Comparison of ENCODE assay signal across 5 fruit fly cellular contexts in the genomic region with DNA sequence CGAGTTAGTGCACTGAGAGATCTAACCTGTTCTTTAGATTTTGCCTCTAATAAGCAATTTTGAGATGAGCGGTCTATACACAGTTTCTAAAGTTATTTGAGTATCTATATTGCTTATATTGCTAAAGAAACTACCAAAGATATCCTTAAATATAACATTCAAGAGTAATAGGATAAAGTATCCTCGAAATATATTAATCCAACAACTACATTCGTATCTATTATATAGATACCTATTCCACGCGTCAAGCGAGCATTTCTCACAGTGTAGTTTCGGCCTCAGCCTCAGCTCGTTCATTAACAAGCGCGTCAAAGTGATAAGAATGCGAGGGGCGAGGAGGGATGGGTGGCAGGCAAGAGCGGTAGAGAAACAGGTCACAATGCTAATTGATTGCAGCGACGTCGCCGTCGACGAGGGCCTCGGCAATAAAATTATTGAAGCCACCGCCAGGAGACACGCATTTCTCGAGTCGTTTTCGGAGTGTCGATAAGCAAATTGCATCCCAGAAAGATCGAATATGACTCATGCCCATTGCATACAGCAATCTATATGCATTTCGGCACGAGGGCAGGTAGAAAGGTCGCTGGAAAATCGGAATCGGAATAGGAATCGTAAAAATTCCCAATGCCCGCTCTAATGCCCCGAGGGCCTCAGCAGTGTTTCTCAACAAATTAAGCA.
A peak's percentile ranks its signal among the peaks of the same experiment; 100 is the strongest.
TF ChIP-seq lines count a peak whose summit lies in the region.

No protein-coding gene starts in this region.

TF ChIP-seq in whole organism, adult, 20 proteins besides CTCF, POLR2A, EP300 and RAD21 (continued from another document):
- peak; percentile 15 for TF ChIP-seq CG11617 (GFP tag; optimal IDR thresholded peaks at IDR 0.05; lab: Kevin White, UChicago)
- TF ChIP-seq pad (GFP tag; optimal IDR thresholded peaks at IDR 0.05; lab: Kevin White, UChicago): peak; percentile 1
- TF ChIP-seq CG7045 (GFP tag; optimal IDR thresholded peaks at IDR 0.05; lab: Kevin White, UChicago): peak; percentile 8
TF ChIP-seq in whole organism, adult: peak in this region for 10.

TF ChIP-seq in whole organism, embryonic, 481 proteins besides CTCF, POLR2A, EP300 and RAD21 (continued from another document and continues in another):
- no peak for TF ChIP-seq Sry-β (GFP tag; optimal IDR thresholded peaks at IDR 0.05; lab: Kevin White, UChicago)
- no peak for TF ChIP-seq sc (optimal IDR thresholded peaks at IDR 0.05; lab: Kevin White, UChicago)
- no peak for TF ChIP-seq sc (GFP tag; optimal IDR thresholded peaks at IDR 0.05; lab: Kevin White, UChicago)
- no peak for TF ChIP-seq Bdp1 (GFP tag; optimal IDR thresholded peaks at IDR 0.05; lab: Kevin White, UChicago)
- TF ChIP-seq CG7556 (GFP tag; optimal IDR thresholded peaks at IDR 0.05; lab: Kevin White, UChicago): peak; percentile 59
- no peak for TF ChIP-seq cg (GFP tag; optimal IDR thresholded peaks at IDR 0.05; lab: Kevin White, UChicago)
- no peak for TF ChIP-seq CG3995 (GFP tag; optimal IDR thresholded peaks at IDR 0.05; lab: Kevin White, UChicago)
- no peak for TF ChIP-seq CG4854 (GFP tag; optimal IDR thresholded peaks at IDR 0.05; lab: Kevin White, UChicago)
- TF ChIP-seq Stat92E (GFP tag; optimal IDR thresholded peaks at IDR 0.05; lab: Kevin White, UChicago): no peak
- TF ChIP-seq al (GFP tag; IDR thresholded peaks at IDR 0.05; lab: Robert Waterston, UW): no peak
- TF ChIP-seq CG8388 (GFP tag; optimal IDR thresholded peaks at IDR 0.05; lab: Kevin White, UChicago): peak; percentile 24
- no peak for TF ChIP-seq repo (GFP tag; optimal IDR thresholded peaks at IDR 0.05; lab: Kevin White, UChicago)
- no peak for TF ChIP-seq odd (GFP tag; optimal IDR thresholded peaks at IDR 0.05; lab: Kevin White, UChicago)
- TF ChIP-seq ranshi (GFP tag; IDR thresholded peaks at IDR 0.05; lab: Robert Waterston, UW): no peak
- peak; percentile 20 for TF ChIP-seq Hsf (GFP tag; optimal IDR thresholded peaks at IDR 0.05; lab: Kevin White, UChicago)
- no peak for TF ChIP-seq cas (GFP tag; IDR thresholded peaks at IDR 0.05; lab: Robert Waterston, UW)
- peak; percentile 64; the same call in 1 of the 3 replicates for TF ChIP-seq Mrtf (GFP tag; IDR thresholded peaks at IDR 0.05; lab: Robert Waterston, UW)
- no peak for TF ChIP-seq CG12104 (GFP tag; optimal IDR thresholded peaks at IDR 0.05; lab: Kevin White, UChicago)
- TF ChIP-seq CG1792 (GFP tag; optimal IDR thresholded peaks at IDR 0.05; lab: Kevin White, UChicago): peak; percentile 23
- TF ChIP-seq croc (GFP tag; conservative IDR thresholded peaks at IDR 0.05; lab: Robert Waterston, UW): peak; percentile 61
- TF ChIP-seq CHES-1-like (GFP tag; optimal IDR thresholded peaks at IDR 0.05; lab: Kevin White, UChicago): no peak
- TF ChIP-seq CG10209 (GFP tag; optimal IDR thresholded peaks at IDR 0.05; lab: Kevin White, UChicago): no peak
- no peak for TF ChIP-seq CG13894 (tag; optimal IDR thresholded peaks at IDR 0.05; lab: Kevin White, UChicago)
- peak; percentile 14 for TF ChIP-seq CG8281 (tag; optimal IDR thresholded peaks at IDR 0.05; lab: Kevin White, UChicago)
- no peak for TF ChIP-seq Usf (GFP tag; optimal IDR thresholded peaks at IDR 0.05; lab: Kevin White, UChicago)
- no peak for TF ChIP-seq dan (GFP tag; IDR thresholded peaks at IDR 0.05; lab: Robert Waterston, UW)
- peak; percentile 2 for TF ChIP-seq CG4328 (GFP tag; optimal IDR thresholded peaks at IDR 0.05; lab: Kevin White, UChicago)
- TF ChIP-seq Tbp (GFP tag; optimal IDR thresholded peaks at IDR 0.05; lab: Kevin White, UChicago): no peak
- TF ChIP-seq ac (GFP tag; optimal IDR thresholded peaks at IDR 0.05; lab: Kevin White, UChicago): no peak
- TF ChIP-seq Meics (GFP tag; optimal IDR thresholded peaks at IDR 0.05; lab: Kevin White, UChicago): no peak
- TF ChIP-seq usp (GFP tag; optimal IDR thresholded peaks at IDR 0.05; lab: Kevin White, UChicago): no peak

TF ChIP-seq in whole organism, prepupa, 60 proteins besides CTCF, POLR2A, EP300 and RAD21 (continued from another document and continues in another):
- TF ChIP-seq Sox14 (GFP tag; optimal IDR thresholded peaks at IDR 0.05; lab: Kevin White, UChicago) (peak; percentile 56), CG31627 (GFP tag; optimal IDR thresholded peaks at IDR 0.05; lab: Kevin White, UChicago) (peak; percentile 79), OdsH (GFP tag; optimal IDR thresholded peaks at IDR 0.05; lab: Kevin White, UChicago) (peak; percentile 52), fd85E (GFP tag; optimal IDR thresholded peaks at IDR 0.05; lab: Kevin White, UChicago) (no peak), Eip75B (GFP tag; optimal IDR thresholded peaks at IDR 0.05; lab: Kevin White, UChicago) (peak; percentile 69), Eip93F (GFP tag; optimal IDR thresholded peaks at IDR 0.05; lab: Kevin White, UChicago) (no peak), CG11902 (GFP tag; optimal IDR thresholded peaks at IDR 0.05; lab: Kevin White, UChicago) (peak; percentile 60), CG6854 (GFP tag; optimal IDR thresholded peaks at IDR 0.05; lab: Kevin White, UChicago) (no peak), CG8319 (GFP tag; optimal IDR thresholded peaks at IDR 0.05; lab: Kevin White, UChicago) (peak; percentile 63), CG10669 (GFP tag; optimal IDR thresholded peaks at IDR 0.05; lab: Kevin White, UChicago) (peak; percentile 52), lz (GFP tag; optimal IDR thresholded peaks at IDR 0.05; lab: Kevin White, UChicago) (peak; percentile 69), eg (GFP tag; IDR thresholded peaks at IDR 0.05; lab: Robert Waterston, UW) (no peak), Eip78C (GFP tag; lab: Kevin White, UChicago) (peak; percentile 88), fd59A (GFP tag; optimal IDR thresholded peaks at IDR 0.05; lab: Kevin White, UChicago) (peak; percentile 55), dac (GFP tag; optimal IDR thresholded peaks at IDR 0.05; lab: Kevin White, UChicago) (no peak), pdm3 (GFP tag; optimal IDR thresholded peaks at IDR 0.05; lab: Kevin White, UChicago) (peak; percentile 62), CG6276 (GFP tag; optimal IDR thresholded peaks at IDR 0.05; lab: Kevin White, UChicago) (no peak), Sox102F (GFP tag; optimal IDR thresholded peaks at IDR 0.05; lab: Kevin White, UChicago) (peak; percentile 58), CG8632 (GFP tag; optimal IDR thresholded peaks at IDR 0.05; lab: Kevin White, UChicago) (peak; percentile 48), CG11762 (GFP tag; optimal IDR thresholded peaks at IDR 0.05; lab: Kevin White, UChicago; ENCODE audit: insufficient read depth) (peak; percentile 4), Smox (GFP tag; optimal IDR thresholded peaks at IDR 0.05; lab: Kevin White, UChicago) (peak; percentile 56), CG6163 (GFP tag; IDR thresholded peaks at IDR 0.05; lab: Robert Waterston, UW) (no peak), achi (GFP tag; optimal IDR thresholded peaks at IDR 0.05; lab: Kevin White, UChicago) (peak; percentile 44), CG11294 (GFP tag; IDR thresholded peaks at IDR 0.05; lab: Robert Waterston, UW) (peak; percentile 53), CG7368 (GFP tag; optimal IDR thresholded peaks at IDR 0.05; lab: Kevin White, UChicago) (peak; percentile 20), net (GFP tag; optimal IDR thresholded peaks at IDR 0.05; lab: Kevin White, UChicago) (peak; percentile 56), svp (GFP tag; lab: Kevin White, UChicago) (peak; percentile 99), CG3919 (GFP tag; optimal IDR thresholded peaks at IDR 0.05; lab: Kevin White, UChicago) (peak; percentile 44), CG32006 (GFP tag; optimal IDR thresholded peaks at IDR 0.05; lab: Kevin White, UChicago) (peak; percentile 51), Hr39 (GFP tag; optimal IDR thresholded peaks at IDR 0.05; lab: Kevin White, UChicago) (peak; percentile 75), CG8119 (GFP tag; IDR thresholded peaks at IDR 0.05; lab: Robert Waterston, UW) (0 out of 3 replicates have a peak, but pooled peaks have one; percentile 13)

TF ChIP-seq in whole organism, pupa, 21 proteins besides CTCF, POLR2A, EP300 and RAD21 (continued from another document):
- no peak for TF ChIP-seq CG8301 (tag; optimal IDR thresholded peaks at IDR 0.05; lab: Kevin White, UChicago)
- peak; percentile 70 for TF ChIP-seq CG8159 (tag; optimal IDR thresholded peaks at IDR 0.05; lab: Kevin White, UChicago)

TF ChIP-seq in whole organism, wandering third instar larva, 38 proteins besides CTCF, POLR2A, EP300 and RAD21 (continued from another document):
- no peak for TF ChIP-seq sv (GFP tag; optimal IDR thresholded peaks at IDR 0.05; lab: Kevin White, UChicago)
- peak; percentile 4 for TF ChIP-seq tai (GFP tag; optimal IDR thresholded peaks at IDR 0.05; lab: Kevin White, UChicago)
- peak; percentile 20 for TF ChIP-seq Jra (GFP tag; optimal IDR thresholded peaks at IDR 0.05; lab: Kevin White, UChicago)
- TF ChIP-seq Hnf4 (GFP tag; optimal IDR thresholded peaks at IDR 0.05; lab: Kevin White, UChicago): peak; percentile 36
- peak; percentile 76 for TF ChIP-seq fru (GFP tag; optimal IDR thresholded peaks at IDR 0.05; lab: Kevin White, UChicago)
- TF ChIP-seq brk (GFP tag; optimal IDR thresholded peaks at IDR 0.05; lab: Kevin White, UChicago): no peak
- TF ChIP-seq CG9705 (GFP tag; optimal IDR thresholded peaks at IDR 0.05; lab: Kevin White, UChicago): peak; percentile 11
- no peak for TF ChIP-seq Hr83 (GFP tag; optimal IDR thresholded peaks at IDR 0.05; lab: Kevin White, UChicago; ENCODE audit: poor library complexity, severe bottlenecking)
- no peak for TF ChIP-seq Dfd (GFP tag; optimal IDR thresholded peaks at IDR 0.05; lab: Kevin White, UChicago)
- no peak for TF ChIP-seq Myc (optimal IDR thresholded peaks at IDR 0.05; lab: Kevin White, UChicago)
- TF ChIP-seq Dif (GFP tag; optimal IDR thresholded peaks at IDR 0.05; lab: Kevin White, UChicago; ENCODE audit: partially characterized antibody): no peak
- TF ChIP-seq Hr78 (GFP tag; optimal IDR thresholded peaks at IDR 0.05; lab: Kevin White, UChicago): no peak
- TF ChIP-seq Vsx2 (GFP tag; optimal IDR thresholded peaks at IDR 0.05; lab: Kevin White, UChicago; ENCODE audit: partially characterized antibody): no peak
- TF ChIP-seq CrebA (GFP tag; optimal IDR thresholded peaks at IDR 0.05; lab: Kevin White, UChicago; ENCODE audit: borderline replicate concordance): no peak
- TF ChIP-seq lola (GFP tag; optimal IDR thresholded peaks at IDR 0.05; lab: Kevin White, UChicago): no peak
